Worm (Caenorhabditis elegans): ENCODE data around the gene T05G5.1.

- no peak for TF ChIP-seq zag-1 (tag; optimal IDR thresholded peaks at IDR 0.05)
- no peak for TF ChIP-seq F13H6.1 (tag; optimal IDR thresholded peaks at IDR 0.05)
- no peak for TF ChIP-seq snpc-4 (tag; optimal IDR thresholded peaks at IDR 0.05)
- TF ChIP-seq lin-11 (tag; optimal IDR thresholded peaks at IDR 0.05), result no peak
Observed at ce11 chrIII:9725114-9725513, 18.0 kb downstream of the T05G5.1 start, which contains the start of gene clec-162.

Measured in whole organism, L2 larva.